Fruit fly (Drosophila melanogaster): ENCODE data around the gene Lip1.

Gene Lip1

dm6 chr2L:10661490-10662240, 39.7 kb downstream of the Lip1 start, which contains the start of gene CG31871 (continued):
- no peak for TF ChIP-seq CG4707 (GFP tag; optimal IDR thresholded peaks at IDR 0.05)
- TF ChIP-seq CoRest (tag; optimal IDR thresholded peaks at IDR 0.05) = peak; percentile 88
- peak; percentile 8 for TF ChIP-seq Max (GFP tag; optimal IDR thresholded peaks at IDR 0.05)
- TF ChIP-seq stwl (tag; optimal IDR thresholded peaks at IDR 0.05) = no peak
- TF ChIP-seq CG9817 (tag; optimal IDR thresholded peaks at IDR 0.05) = peak; percentile 59
- no peak for TF ChIP-seq Bdp1 (GFP tag; optimal IDR thresholded peaks at IDR 0.05)
- TF ChIP-seq p53 (GFP tag; optimal IDR thresholded peaks at IDR 0.05) = no peak
- TF ChIP-seq Mad (GFP tag; optimal IDR thresholded peaks at IDR 0.05) = no peak
- peak; percentile 14 for TF ChIP-seq CG6765 (GFP tag; optimal IDR thresholded peaks at IDR 0.05)
- peak; percentile 71 for TF ChIP-seq CG12659 (GFP tag; optimal IDR thresholded peaks at IDR 0.05)
- peak in 1 of 2 experiments; percentile 72 for TF ChIP-seq Eip74EF (GFP tag; optimal IDR thresholded peaks at IDR 0.05)
- peak; percentile 52; the same call in 1 of the 3 replicates for TF ChIP-seq CG6175 (GFP tag; IDR thresholded peaks at IDR 0.05)
- TF ChIP-seq CG17328 (GFP tag; IDR thresholded peaks at IDR 0.05) = peak; percentile 73
- TF ChIP-seq Lpt (GFP tag; optimal IDR thresholded peaks at IDR 0.05) = no peak
- no peak for TF ChIP-seq CG33557 (GFP tag; optimal IDR thresholded peaks at IDR 0.05)
- TF ChIP-seq Bteb2 (GFP tag; optimal IDR thresholded peaks at IDR 0.05) = no peak
- peak; percentile 32 for TF ChIP-seq CG15514 (GFP tag; optimal IDR thresholded peaks at IDR 0.05)
- no peak for TF ChIP-seq CG8478 (optimal IDR thresholded peaks at IDR 0.05)
- peak; percentile 61 for TF ChIP-seq Xbp1 (GFP tag; optimal IDR thresholded peaks at IDR 0.05)
- no peak for TF ChIP-seq CG7928 (GFP tag; optimal IDR thresholded peaks at IDR 0.05)
- TF ChIP-seq lilli (GFP tag; optimal IDR thresholded peaks at IDR 0.05) = no peak
- TF ChIP-seq rib (GFP tag; IDR thresholded peaks at IDR 0.05) = no peak
- peak; percentile 52 for TF ChIP-seq CG3407 (GFP tag; optimal IDR thresholded peaks at IDR 0.05)
- peak; percentile 46; the same call in 2 of the 3 replicates for TF ChIP-seq B-H1 (GFP tag; IDR thresholded peaks at IDR 0.05)
- TF ChIP-seq prd (optimal IDR thresholded peaks at IDR 0.05) = no peak
- peak; percentile 67 for TF ChIP-seq prd (GFP tag; IDR thresholded peaks at IDR 0.05)
- no peak; the same call in 2 of the 3 replicates for TF ChIP-seq ken (GFP tag; IDR thresholded peaks at IDR 0.05)
- TF ChIP-seq lola (GFP tag; optimal IDR thresholded peaks at IDR 0.05) = no peak
- no peak for TF ChIP-seq aop (GFP tag; IDR thresholded peaks at IDR 0.05)
- peak in 1 of 2 experiments; percentile 61 for TF ChIP-seq crp (GFP tag; optimal IDR thresholded peaks at IDR 0.05)
- no peak for TF ChIP-seq ab (GFP tag; optimal IDR thresholded peaks at IDR 0.05)
- TF ChIP-seq gro (GFP tag; optimal IDR thresholded peaks at IDR 0.05) = no peak
- no peak for TF ChIP-seq br (optimal IDR thresholded peaks at IDR 0.05)
- TF ChIP-seq chinmo (GFP tag; IDR thresholded peaks at IDR 0.05; ENCODE audit: partially characterized antibody) = no peak
- no peak for TF ChIP-seq CG2199 (GFP tag; IDR thresholded peaks at IDR 0.05)
- TF ChIP-seq ind (GFP tag; optimal IDR thresholded peaks at IDR 0.05) = peak; percentile 48
- TF ChIP-seq dm (GFP tag; optimal IDR thresholded peaks at IDR 0.05) = no peak
- peak; percentile 90 for TF ChIP-seq CG31441 (GFP tag; IDR thresholded peaks at IDR 0.05)
- no peak for TF ChIP-seq Hr39 (optimal IDR thresholded peaks at IDR 0.05)
- no peak for TF ChIP-seq CG3726 (GFP tag; IDR thresholded peaks at IDR 0.05)
- no peak for TF ChIP-seq Dip2 (GFP tag; IDR thresholded peaks at IDR 0.05)
- no peak for TF ChIP-seq fru (optimal IDR thresholded peaks at IDR 0.05)
- no peak for TF ChIP-seq fu2 (GFP tag; optimal IDR thresholded peaks at IDR 0.05)
- peak; percentile 91 for TF ChIP-seq sd (tag; optimal IDR thresholded peaks at IDR 0.05)
- TF ChIP-seq CG14710 (tag; optimal IDR thresholded peaks at IDR 0.05) = peak; percentile 72
- TF ChIP-seq Nf-YC (tag; optimal IDR thresholded peaks at IDR 0.05) = peak; percentile 65
- TF ChIP-seq ewg (GFP tag; optimal IDR thresholded peaks at IDR 0.05) = peak; percentile 48
- peak; percentile 20 for TF ChIP-seq CrebB (tag; optimal IDR thresholded peaks at IDR 0.05)
- TF ChIP-seq nmo (GFP tag; optimal IDR thresholded peaks at IDR 0.05) = peak; percentile 88
- TF ChIP-seq CG4730 (GFP tag; IDR thresholded peaks at IDR 0.05) = peak; percentile 70
- TF ChIP-seq CG17612 (GFP tag; IDR thresholded peaks at IDR 0.05) = no peak
